Fruit fly (Drosophila melanogaster) whole organism, prepupa: ENCODE results near the gene CG46059.

Experiments
- Blimp-1 ChIP-seq: fragments of 200-800 bp; sonication (Bioruptor generic); optimal IDR thresholded peaks from 3 replicates; lab custom pipeline; 2017; ENCODE audit warnings: missing biosample characterization, missing genetic modification characterization, mild to moderate bottlenecking, moderate library complexity, missing genetic modification reagents
- CG10669 ChIP-seq: fragments of 200-800 bp; sonication (Bioruptor generic); optimal IDR thresholded peaks from 3 replicates; lab custom pipeline; 2018; ENCODE audit warnings: missing biosample characterization, mild to moderate bottlenecking, missing genetic modification characterization, moderate library complexity
- CG11762 ChIP-seq: fragments of 200-800 bp; sonication (Bioruptor generic); optimal IDR thresholded peaks from 3 replicates; lab custom pipeline; 2016; ENCODE audit warnings: missing biosample characterization, missing genetic modification characterization; ENCODE audit not compliant: insufficient read depth
- CG15336 ChIP-seq: fragments of 200-800 bp; sonication (Bioruptor generic); IDR thresholded peaks from 2 replicates; pipeline ENCODE4 v1.3.6; 2022; ENCODE audit warnings: missing biosample characterization, missing genetic modification characterization
- CG16779 ChIP-seq: fragments of 200-800 bp; sonication (Bioruptor generic); optimal IDR thresholded peaks from 3 replicates; lab custom pipeline; 2017; ENCODE audit warnings: missing biosample characterization, mild to moderate bottlenecking, missing genetic modification characterization
- CG3032 ChIP-seq: fragments of 200-800 bp; optimal IDR thresholded peaks from 2 replicates; lab custom pipeline; 2019; ENCODE audit warnings: missing biosample characterization, mild to moderate bottlenecking, missing genetic modification characterization, moderate library complexity
- CG31627 ChIP-seq: fragments of 200-800 bp; sonication (Bioruptor generic); optimal IDR thresholded peaks from 3 replicates; lab custom pipeline; 2016; ENCODE audit warnings: missing biosample characterization, missing genetic modification characterization
- CG3919 ChIP-seq: fragments of 200-800 bp; sonication (Bioruptor generic); optimal IDR thresholded peaks from 3 replicates; lab custom pipeline; 2016; ENCODE audit warnings: missing biosample characterization, missing genetic modification characterization
- CG4318 ChIP-seq: fragments of 200-800 bp; sonication (Bioruptor generic); optimal IDR thresholded peaks from 3 replicates; lab custom pipeline; 2017; ENCODE audit warnings: missing biosample characterization, mild to moderate bottlenecking, missing genetic modification characterization
- CG6163 ChIP-seq: fragments of 200-800 bp; sonication (Bioruptor generic); IDR thresholded peaks from 3 replicates; pipeline ENCODE4 v1.3.6; 2022; ENCODE audit warnings: missing biosample characterization, missing genetic modification characterization
- CG6276 ChIP-seq: fragments of 200-800 bp; sonication (Bioruptor generic); optimal IDR thresholded peaks from 2 replicates; lab custom pipeline; 2017; ENCODE audit warnings: missing biosample characterization, mild to moderate bottlenecking, missing genetic modification characterization
- CG6792 ChIP-seq: fragments of 200-800 bp; sonication (Bioruptor generic); optimal IDR thresholded peaks from 3 replicates; lab custom pipeline; 2016; ENCODE audit warnings: missing biosample characterization, missing genetic modification characterization
- CG6808 ChIP-seq: fragments of 200-800 bp; sonication (Bioruptor generic); optimal IDR thresholded peaks from 3 replicates; lab custom pipeline; 2017; ENCODE audit warnings: missing biosample characterization, missing genetic modification characterization, mild to moderate bottlenecking, moderate library complexity, missing genetic modification reagents
- CG6854 ChIP-seq: fragments of 200-800 bp; sonication (Bioruptor generic); optimal IDR thresholded peaks from 2 replicates; lab custom pipeline; 2017; ENCODE audit warnings: missing biosample characterization, mild to moderate bottlenecking, missing genetic modification characterization
- CG7368 ChIP-seq: fragments of 200-800 bp; sonication (Bioruptor generic); optimal IDR thresholded peaks from 3 replicates; lab custom pipeline; 2016; ENCODE audit warnings: missing biosample characterization, missing genetic modification characterization
- CG8119 ChIP-seq: fragments of 200-800 bp; sonication (Bioruptor generic); IDR thresholded peaks from 3 replicates; pipeline ENCODE4 v1.3.6; 2022; ENCODE audit warnings: missing biosample characterization, missing genetic modification characterization
- CG8319 ChIP-seq: fragments of 200-800 bp; sonication (Bioruptor generic); optimal IDR thresholded peaks from 3 replicates; lab custom pipeline; 2016; ENCODE audit warnings: missing biosample characterization, missing genetic modification characterization
- CG9139 ChIP-seq: fragments of 200-800 bp; sonication (Bioruptor generic); optimal IDR thresholded peaks from 3 replicates; lab custom pipeline; 2017; ENCODE audit warnings: missing biosample characterization, mild to moderate bottlenecking, missing genetic modification characterization
- Eip78C ChIP-seq: fragments of 200-800 bp; sonication (Bioruptor generic); peaks from one replicate; lab custom pipeline; 2016; ENCODE audit warnings: missing biosample characterization, missing genetic modification characterization
- Hr38 ChIP-seq: sonication (Bioruptor generic); optimal IDR thresholded peaks from 2 replicates; lab custom pipeline; 2016; ENCODE audit warnings: missing biosample characterization, missing genetic modification characterization
- Hr4 ChIP-seq: fragments of 200-800 bp; sonication (Bioruptor generic); optimal IDR thresholded peaks from 3 replicates; lab custom pipeline; 2016; ENCODE audit warnings: missing biosample characterization, missing genetic modification characterization
- OdsH ChIP-seq: fragments of 200-800 bp; sonication (Bioruptor generic); optimal IDR thresholded peaks from 3 replicates; lab custom pipeline; 2016; ENCODE audit warnings: missing biosample characterization, missing genetic modification characterization
- Smox ChIP-seq: fragments of 200-800 bp; sonication (Bioruptor generic); optimal IDR thresholded peaks from 3 replicates; lab custom pipeline; 2016; ENCODE audit warnings: missing biosample characterization, missing genetic modification characterization
- Sox102F ChIP-seq: fragments of 200-800 bp; sonication (Bioruptor generic); optimal IDR thresholded peaks from 2 replicates; lab custom pipeline; 2016; ENCODE audit warnings: missing biosample characterization, mild to moderate bottlenecking, missing genetic modification characterization
- Sox15 ChIP-seq: fragments of 200-800 bp; sonication (Bioruptor generic); optimal IDR thresholded peaks from 3 replicates; lab custom pipeline; 2016; ENCODE audit warnings: missing biosample characterization, missing genetic modification characterization
- achi ChIP-seq: fragments of 200-800 bp; sonication (Bioruptor generic); optimal IDR thresholded peaks from 3 replicates; lab custom pipeline; 2016; ENCODE audit warnings: missing biosample characterization, missing genetic modification characterization
- acj6 ChIP-seq: fragments of 200-800 bp; sonication (Bioruptor generic); optimal IDR thresholded peaks from 3 replicates; lab custom pipeline; 2016; ENCODE audit warnings: missing biosample characterization, missing genetic modification characterization
- cyc ChIP-seq: fragments of 200-800 bp; sonication (Bioruptor generic); optimal IDR thresholded peaks from 3 replicates; lab custom pipeline; 2016; ENCODE audit warnings: missing biosample characterization, missing genetic modification characterization
- dac ChIP-seq: fragments of 200-800 bp; sonication (Bioruptor generic); optimal IDR thresholded peaks from 2 replicates; lab custom pipeline; 2017; ENCODE audit warnings: missing biosample characterization, mild to moderate bottlenecking, missing genetic modification characterization
- dsx ChIP-seq: fragments of 200-800 bp; optimal IDR thresholded peaks from 3 replicates; lab custom pipeline; 2019; ENCODE audit warnings: missing biosample characterization, mild to moderate bottlenecking, missing genetic modification characterization, moderate library complexity; ENCODE audit not compliant: poor library complexity, severe bottlenecking
- eg ChIP-seq: fragments of 200-800 bp; sonication (Bioruptor generic); IDR thresholded peaks from 3 replicates; pipeline ENCODE4 v1.3.6; 2022; ENCODE audit warnings: missing biosample characterization, missing genetic modification characterization
- fd59A ChIP-seq: fragments of 200-800 bp; sonication (Bioruptor generic); optimal IDR thresholded peaks from 2 replicates; lab custom pipeline; 2017; ENCODE audit warnings: missing biosample characterization, mild to moderate bottlenecking, missing genetic modification characterization, missing genetic modification reagents
- fd85E ChIP-seq: fragments of 200-800 bp; sonication (Bioruptor generic); optimal IDR thresholded peaks from 3 replicates; lab custom pipeline; 2016; ENCODE audit warnings: missing biosample characterization, missing genetic modification characterization
- fkh ChIP-seq: fragments of 200-800 bp; sonication (Bioruptor generic); optimal IDR thresholded peaks from 3 replicates; lab custom pipeline; 2017; ENCODE audit warnings: missing biosample characterization, mild to moderate bottlenecking, missing genetic modification characterization, moderate library complexity
- lz ChIP-seq: fragments of 200-800 bp; sonication (Bioruptor generic); optimal IDR thresholded peaks from 3 replicates; lab custom pipeline; 2016; ENCODE audit warnings: missing biosample characterization, missing genetic modification characterization
- net ChIP-seq: fragments of 200-800 bp; sonication (Bioruptor generic); optimal IDR thresholded peaks from 3 replicates; lab custom pipeline; 2016; ENCODE audit warnings: missing biosample characterization, missing genetic modification characterization
- pdm3 ChIP-seq: fragments of 200-800 bp; sonication (Bioruptor generic); optimal IDR thresholded peaks from 3 replicates; lab custom pipeline; 2016; ENCODE audit warnings: missing biosample characterization, missing genetic modification characterization
- salr ChIP-seq, 2 experiments: fragments of 200-800 bp; sonication (Bioruptor generic); optimal IDR thresholded peaks; 3 replicates each; lab custom pipeline; 2016 to 2018; ENCODE audit warnings: missing biosample characterization in 2 of 2, missing genetic modification characterization in 2 of 2, mild to moderate bottlenecking in 1 of 2
- spab ChIP-seq: fragments of 200-800 bp; sonication (Bioruptor generic); optimal IDR thresholded peaks from 2 replicates; lab custom pipeline; 2017; ENCODE audit warnings: missing biosample characterization, mild to moderate bottlenecking, missing genetic modification characterization, missing genetic modification reagents
- ss ChIP-seq, 2 experiments: fragments of 200-800 bp; sonication (Bioruptor generic); optimal IDR thresholded peaks; 2 replicates in 1 of 2; 3 replicates in 1 of 2; lab custom pipeline; 2017 to 2018; ENCODE audit warnings: mild to moderate bottlenecking in 2 of 2, missing biosample characterization in 2 of 2, missing genetic modification characterization in 2 of 2, moderate library complexity in 1 of 2
- svp ChIP-seq: fragments of 200-800 bp; sonication (Bioruptor generic); peaks from one replicate; lab custom pipeline; 2016; ENCODE audit warnings: missing biosample characterization, missing genetic modification characterization
- vri ChIP-seq: fragments of 200-800 bp; sonication (Bioruptor generic); optimal IDR thresholded peaks from 3 replicates; lab custom pipeline; 2016; ENCODE audit warnings: missing biosample characterization, mild to moderate bottlenecking, missing genetic modification characterization

CG46059 gene

dm6 chr2L:19155937-19156736 is 27.4 kb downstream of the CG46059 start (continued):
- TF ChIP-seq CG8119: 0 out of 3 replicates have a peak, but pooled peaks have one; percentile 45
- TF ChIP-seq fd59A (GFP tag; lab: Kevin White, UChicago): peak; percentile 67
- TF ChIP-seq CG16779 (tag; lab: Kevin White, UChicago): peak; percentile 86
- peak; percentile 33 for TF ChIP-seq pdm3 (GFP tag; lab: Kevin White, UChicago)
- TF ChIP-seq CG6163 (GFP tag; lab: Robert Waterston, UW): peak; percentile 89
- TF ChIP-seq Sox15: no peak
- TF ChIP-seq vri (GFP tag; lab: Kevin White, UChicago): no peak
- no peak for TF ChIP-seq CG31627 (GFP tag; lab: Kevin White, UChicago)
- TF ChIP-seq lz (GFP tag; lab: Kevin White, UChicago): no peak
- TF ChIP-seq Sox102F: no peak
- TF ChIP-seq Hr4: peak; percentile 6
- TF ChIP-seq CG6808 (GFP tag; lab: Kevin White, UChicago): peak; percentile 96
- TF ChIP-seq dac (GFP tag; lab: Kevin White, UChicago): no peak
- peak; percentile 0 for TF ChIP-seq OdsH
- TF ChIP-seq spab (GFP tag; lab: Kevin White, UChicago): peak; percentile 89
- TF ChIP-seq Smox (GFP tag; lab: Kevin White, UChicago): no peak
- TF ChIP-seq CG6854: no peak
- no peak for TF ChIP-seq CG8319 (GFP tag; lab: Kevin White, UChicago)
- TF ChIP-seq CG10669: peak; percentile 71
- peak; percentile 50 to 70 for TF ChIP-seq salr (GFP tag; optimal IDR thresholded peaks at IDR 0.05; lab: Kevin White, UChicago)
- peak; percentile 70 for TF ChIP-seq eg (GFP tag; lab: Robert Waterston, UW)
- TF ChIP-seq CG11762 (GFP tag; lab: Kevin White, UChicago): peak; percentile 18
- peak; percentile 70 for TF ChIP-seq CG3032 (tag; lab: Kevin White, UChicago)
- peak; percentile 11 for TF ChIP-seq CG6792
- TF ChIP-seq Hr38 (GFP tag; lab: Kevin White, UChicago): no peak

DNA sequence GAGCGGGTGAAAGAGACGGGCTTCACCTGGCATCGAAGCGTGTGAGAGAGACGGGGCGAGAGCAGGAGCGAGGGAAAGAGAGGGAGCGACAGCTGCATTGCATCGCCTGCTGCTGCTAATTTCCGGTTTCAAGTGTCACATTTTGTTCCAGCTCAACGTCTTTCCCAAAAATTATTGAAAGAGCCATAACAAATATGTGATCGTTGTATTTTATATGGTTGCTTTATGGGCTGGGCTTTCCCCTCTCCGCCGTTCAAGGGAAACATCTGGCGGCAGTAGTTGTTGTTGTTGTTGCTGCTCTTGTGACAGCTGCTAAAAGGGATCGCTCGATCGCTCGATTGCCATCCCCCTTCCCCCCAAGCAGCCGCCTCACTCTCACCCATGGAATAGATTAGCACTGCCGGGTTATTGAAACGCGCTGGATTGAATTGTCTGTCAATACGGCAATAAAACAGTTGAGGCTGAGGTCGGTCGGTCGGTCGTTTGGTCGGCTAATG is 28.6 kb downstream of the CG46059 start:
- TF ChIP-seq dac (GFP tag; lab: Kevin White, UChicago): no peak
- TF ChIP-seq achi (GFP tag; lab: Kevin White, UChicago): no peak
- peak; percentile 13 for TF ChIP-seq spab (GFP tag; lab: Kevin White, UChicago)
- TF ChIP-seq CG6276: no peak
- TF ChIP-seq CG3919: peak; percentile 1
- no peak for TF ChIP-seq cyc (GFP tag; lab: Kevin White, UChicago)
- TF ChIP-seq CG7368 (GFP tag; lab: Kevin White, UChicago): no peak
- no peak for TF ChIP-seq acj6 (GFP tag; lab: Kevin White, UChicago)
- peak; percentile 74 for TF ChIP-seq fkh (GFP tag; lab: Kevin White, UChicago)
- peak; percentile 71 for TF ChIP-seq dsx (GFP tag; lab: Kevin White, UChicago)
- TF ChIP-seq CG6163 (GFP tag; lab: Robert Waterston, UW): 0 out of 3 replicates have a peak, but pooled peaks have one; percentile 34
- peak; percentile 80 to 81 for TF ChIP-seq ss (GFP tag; optimal IDR thresholded peaks at IDR 0.05; lab: Kevin White, UChicago)
- TF ChIP-seq Eip78C (GFP tag; lab: Kevin White, UChicago): peak; percentile 80
- TF ChIP-seq Blimp-1: no peak
- no peak for TF ChIP-seq fd85E (GFP tag; lab: Kevin White, UChicago)
- TF ChIP-seq net (GFP tag; lab: Kevin White, UChicago): peak; percentile 55
- TF ChIP-seq CG9139: peak; percentile 80
- no peak for TF ChIP-seq Sox15
- no peak for TF ChIP-seq CG15336 (GFP tag; lab: Robert Waterston, UW)
- TF ChIP-seq svp: peak; percentile 87
- TF ChIP-seq CG6808 (GFP tag; lab: Kevin White, UChicago): peak; percentile 51
- no peak for TF ChIP-seq CG31627 (GFP tag; lab: Kevin White, UChicago)
- TF ChIP-seq CG4318 (GFP tag; lab: Kevin White, UChicago): no peak
- TF ChIP-seq, all 60 proteins: peak for 11
